Fruit fly (Drosophila melanogaster): ENCODE data around the gene st.

DNA sequence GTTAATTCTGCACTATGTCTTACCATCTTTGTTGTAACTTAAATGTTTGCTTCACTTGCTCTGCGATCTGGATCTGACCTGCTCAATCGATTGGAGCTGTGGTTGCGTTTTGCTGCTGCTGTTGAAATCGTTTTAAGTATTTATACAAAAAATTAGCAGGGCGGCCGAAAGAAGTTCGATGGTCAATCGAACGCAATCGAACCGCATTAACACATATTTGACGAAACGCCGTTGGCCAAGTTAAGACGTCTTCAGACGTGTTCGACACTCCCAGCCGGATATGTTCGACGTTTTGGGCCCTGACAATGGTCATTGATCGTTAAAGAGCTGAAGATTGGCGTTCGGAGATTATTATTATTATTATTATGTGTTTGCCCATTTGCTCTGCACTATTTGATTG is 48.1 kb downstream of the st start, which contains the start of gene CG13033:
- TF ChIP-seq tj (GFP tag; optimal IDR thresholded peaks at IDR 0.05), result no peak
- TF ChIP-seq CG1620 (GFP tag; optimal IDR thresholded peaks at IDR 0.05), result no peak
- TF ChIP-seq cnc (optimal IDR thresholded peaks at IDR 0.05), result no peak
- no peak for TF ChIP-seq CG7045 (GFP tag; optimal IDR thresholded peaks at IDR 0.05)
- TF ChIP-seq CG14711 (tag; optimal IDR thresholded peaks at IDR 0.05), result no peak
- TF ChIP-seq CG11617 (GFP tag; optimal IDR thresholded peaks at IDR 0.05), result no peak
- no peak for TF ChIP-seq CG33017 (tag; optimal IDR thresholded peaks at IDR 0.05)
- TF ChIP-seq toe (GFP tag; optimal IDR thresholded peaks at IDR 0.05), result no peak
- TF ChIP-seq cic (GFP tag; optimal IDR thresholded peaks at IDR 0.05), result no peak
- no peak for TF ChIP-seq CG7101 (tag; optimal IDR thresholded peaks at IDR 0.05)
- TF ChIP-seq pad (GFP tag; optimal IDR thresholded peaks at IDR 0.05), result no peak
- TF ChIP-seq kay (GFP tag; ENCODE audit: borderline replicate concordance), result no peak

All from whole organism, adult.